Worm (Caenorhabditis elegans): ENCODE data around the gene F56D5.3.

F56D5.3 gene

DNA sequence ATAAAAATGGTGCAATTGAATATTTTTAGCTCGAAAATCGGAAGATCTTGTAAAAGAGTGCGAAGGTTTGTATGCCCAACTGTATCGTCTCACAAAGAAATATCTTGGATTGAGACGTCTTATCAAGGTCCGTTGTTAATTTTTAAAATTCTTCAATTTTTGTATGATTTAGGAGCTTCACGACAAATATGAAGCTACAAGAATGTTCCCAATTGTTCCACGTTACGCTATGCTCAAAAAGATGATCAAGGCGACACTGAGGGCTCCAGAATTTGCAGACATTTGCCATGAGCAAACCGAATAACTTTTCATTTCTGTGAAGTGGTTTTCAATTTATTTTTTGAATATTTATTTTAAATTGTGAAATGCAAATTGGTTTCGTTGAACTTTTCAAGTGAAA lies 41.4 kb downstream of the F56D5.3 start:
- TF ChIP-seq ztf-16 (tag; optimal IDR thresholded peaks at IDR 0.05) (no peak), pqm-1 (tag; optimal IDR thresholded peaks at IDR 0.05) (no peak), unc-86 (tag; optimal IDR thresholded peaks at IDR 0.05) (no peak)

DNA sequence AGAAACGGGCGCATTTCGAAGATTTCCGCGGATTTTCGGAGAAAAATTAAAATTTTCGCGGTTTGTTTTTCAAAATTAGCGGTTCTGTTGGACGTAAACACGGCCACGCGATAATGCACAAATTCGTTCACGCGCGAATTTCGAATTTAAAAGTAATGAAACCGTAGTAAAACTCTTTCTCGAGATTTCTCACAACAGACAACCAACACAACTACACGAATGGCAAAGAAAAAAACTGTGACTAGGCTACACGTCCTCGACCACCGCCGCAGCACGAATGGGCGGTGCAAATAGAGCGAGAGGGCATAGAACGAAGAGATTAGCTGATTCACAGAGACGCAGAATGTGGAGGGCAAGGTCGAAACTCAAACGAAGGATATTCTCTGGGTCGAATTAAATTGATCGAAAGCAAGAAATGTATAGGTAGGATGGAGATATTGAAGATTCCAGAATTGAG lies 43.5 kb downstream of the F56D5.3 start, which contains the start of gene idh-1:
TSS of gene idh-1 (minus strand) at position 228 of the 457 bp plus-strand sequence.
- no peak for TF ChIP-seq ceh-30 (tag; optimal IDR thresholded peaks at IDR 0.05)
- no peak for TF ChIP-seq rnt-1 (tag; optimal IDR thresholded peaks at IDR 0.05)
- no peak for TF ChIP-seq hlh-30 (tag; optimal IDR thresholded peaks at IDR 0.05; ENCODE audit: insufficient read depth)
- TF ChIP-seq lin-11 (tag; optimal IDR thresholded peaks at IDR 0.05): no peak
- no peak for TF ChIP-seq hlh-8 (tag; optimal IDR thresholded peaks at IDR 0.05)
- no peak for TF ChIP-seq ama-1 (optimal IDR thresholded peaks at IDR 0.05)
- TF ChIP-seq nfya-1 (tag; optimal IDR thresholded peaks at IDR 0.05): peak; percentile 12
- TF ChIP-seq tbx-2 (tag; optimal IDR thresholded peaks at IDR 0.05): peak; percentile 14
- TF ChIP-seq ref-2 (tag; optimal IDR thresholded peaks at IDR 0.05): no peak
- TF ChIP-seq ceh-6 (GFP tag; optimal IDR thresholded peaks at IDR 0.05): no peak
- TF ChIP-seq T23F11.4 (GFP tag; optimal IDR thresholded peaks at IDR 0.05): no peak
- TF ChIP-seq ceh-2 (tag; optimal IDR thresholded peaks at IDR 0.05): peak; percentile 1
- TF ChIP-seq ceh-31 (tag; optimal IDR thresholded peaks at IDR 0.05): peak; percentile 6
- TF ChIP-seq npax-4 (tag; optimal IDR thresholded peaks at IDR 0.05): no peak
- no peak for TF ChIP-seq che-1 (tag; optimal IDR thresholded peaks at IDR 0.05)
- TF ChIP-seq dmd-4 (tag; optimal IDR thresholded peaks at IDR 0.05; ENCODE audit: borderline replicate concordance): no peak
- no peak for TF ChIP-seq C38D4.7 (GFP tag; optimal IDR thresholded peaks at IDR 0.05)
- TF ChIP-seq ceh-18 (tag; optimal IDR thresholded peaks at IDR 0.05): no peak
- no peak for TF ChIP-seq ztf-16 (tag; optimal IDR thresholded peaks at IDR 0.05)
- no peak for TF ChIP-seq fax-1 (tag; optimal IDR thresholded peaks at IDR 0.05)
- TF ChIP-seq ceh-24 (tag; optimal IDR thresholded peaks at IDR 0.05): no peak
- TF ChIP-seq sox-4 (tag; optimal IDR thresholded peaks at IDR 0.05): no peak
- no peak for TF ChIP-seq nhr-11 (tag; optimal IDR thresholded peaks at IDR 0.05)
- no peak for TF ChIP-seq madf-2 (tag; optimal IDR thresholded peaks at IDR 0.05)
- TF ChIP-seq lim-6 (tag; optimal IDR thresholded peaks at IDR 0.05): no peak
- no peak for TF ChIP-seq Y22D7AL.16 (tag; optimal IDR thresholded peaks at IDR 0.05)
- no peak for TF ChIP-seq ceh-34 (tag; optimal IDR thresholded peaks at IDR 0.05)
- no peak for TF ChIP-seq hlh-15 (tag; optimal IDR thresholded peaks at IDR 0.05)
- no peak for TF ChIP-seq nhr-232 (tag; optimal IDR thresholded peaks at IDR 0.05)
- no peak for TF ChIP-seq mec-3 (tag; optimal IDR thresholded peaks at IDR 0.05; ENCODE audit: borderline replicate concordance)
- TF ChIP-seq gmeb-2 (tag; optimal IDR thresholded peaks at IDR 0.05): no peak

DNA sequence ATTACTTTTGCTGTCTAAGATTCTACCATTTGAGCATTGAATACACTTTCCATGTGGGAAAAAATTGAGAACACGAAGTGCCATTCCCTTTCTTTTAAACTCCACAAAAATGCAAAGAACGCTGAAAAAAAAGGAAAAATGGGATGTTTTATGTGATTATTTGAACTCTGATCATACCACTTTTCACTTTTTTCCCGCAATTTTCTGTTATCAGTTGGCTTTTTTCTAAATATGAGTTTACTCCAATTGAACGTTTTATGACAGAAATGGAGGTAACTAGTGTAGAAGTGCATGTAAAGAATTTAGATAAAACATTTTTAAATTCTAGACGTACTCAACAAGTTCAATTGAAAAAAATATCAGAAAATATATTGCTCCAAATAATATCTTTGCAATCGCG lies 44.0 kb downstream of the F56D5.3 start:
- no peak for TF ChIP-seq sdc-2 (tag; optimal IDR thresholded peaks at IDR 0.05)
- no peak for TF ChIP-seq ceh-2 (tag; optimal IDR thresholded peaks at IDR 0.05)
- no peak for TF ChIP-seq unc-86 (tag; optimal IDR thresholded peaks at IDR 0.05)
- no peak for TF ChIP-seq ref-2 (tag; optimal IDR thresholded peaks at IDR 0.05)
- TF ChIP-seq ahr-1 (tag; optimal IDR thresholded peaks at IDR 0.05): no peak
- no peak for TF ChIP-seq odd-2 (tag; optimal IDR thresholded peaks at IDR 0.05)
- no peak for TF ChIP-seq lin-11 (tag; optimal IDR thresholded peaks at IDR 0.05)
- no peak for TF ChIP-seq ceh-6 (GFP tag; optimal IDR thresholded peaks at IDR 0.05)
- TF ChIP-seq eyg-1 (tag; optimal IDR thresholded peaks at IDR 0.05): no peak
- no peak for TF ChIP-seq ceh-22 (tag; optimal IDR thresholded peaks at IDR 0.05)
- TF ChIP-seq nhr-11 (tag; optimal IDR thresholded peaks at IDR 0.05): no peak
- TF ChIP-seq pat-9 (tag; optimal IDR thresholded peaks at IDR 0.05): no peak
- no peak for TF ChIP-seq ceh-19 (GFP tag; optimal IDR thresholded peaks at IDR 0.05)
- TF ChIP-seq hlh-8 (tag; optimal IDR thresholded peaks at IDR 0.05): no peak

All from whole organism, late embryonic.